Worm (Caenorhabditis elegans) whole organism, mixed stage, embryonic: ENCODE measurements around the gene hmt-1.

Experiments
- M03D4.4 ChIP-seq: sonication (generic microtip); optimal IDR thresholded peaks from 2 replicates; lab custom pipeline; 2017; ENCODE audit warnings: mild to moderate bottlenecking, missing genetic modification characterization, missing compliant biosample characterization
- bed-3 ChIP-seq: fragments of 200-800 bp; sonication (Bioruptor generic); optimal IDR thresholded peaks from 3 replicates; lab custom pipeline; 2018; ENCODE audit warnings: mild to moderate bottlenecking, missing genetic modification characterization, moderate library complexity, missing compliant biosample characterization
- blmp-1 ChIP-seq: fragments of 150-350 bp; optimal IDR thresholded peaks from 2 replicates; lab custom pipeline; 2014; ENCODE audit warnings: missing biosample characterization, missing genetic modification characterization
- ceh-39 ChIP-seq: fragments of 150-350 bp; optimal IDR thresholded peaks from 2 replicates; lab custom pipeline; 2014; ENCODE audit warnings: missing biosample characterization, missing genetic modification characterization
- ceh-43 ChIP-seq: fragments of 200-800 bp; sonication (Bioruptor generic); optimal IDR thresholded peaks from 2 replicates; lab custom pipeline; 2018; ENCODE audit warnings: mild to moderate bottlenecking, missing genetic modification characterization, moderate library complexity, missing compliant biosample characterization
- ceh-83 ChIP-seq: fragments of 200-800 bp; sonication (Bioruptor generic); optimal IDR thresholded peaks from 2 replicates; lab custom pipeline; 2018; ENCODE audit warnings: mild to moderate bottlenecking, missing genetic modification characterization, missing compliant biosample characterization
- ces-1 ChIP-seq: fragments of 150-350 bp; optimal IDR thresholded peaks from 2 replicates; lab custom pipeline; 2014; ENCODE audit warnings: missing biosample characterization, missing genetic modification reagents, missing genetic modification characterization
- cnd-1 ChIP-seq: fragments of 200-800 bp; sonication (Bioruptor generic); optimal IDR thresholded peaks from 2 replicates; lab custom pipeline; 2018; ENCODE audit warnings: mild to moderate bottlenecking, missing genetic modification characterization, missing compliant biosample characterization
- drap-1 ChIP-seq: fragments of 200-800 bp; sonication (Bioruptor generic); optimal IDR thresholded peaks from 3 replicates; lab custom pipeline; 2018; ENCODE audit warnings: mild to moderate bottlenecking, missing genetic modification characterization, missing compliant biosample characterization
- elt-3 ChIP-seq: fragments of 150-350 bp; optimal IDR thresholded peaks from 2 replicates; lab custom pipeline; 2014; ENCODE audit warnings: missing biosample characterization, missing genetic modification characterization
- flh-1 ChIP-seq: fragments of 200-800 bp; sonication (Bioruptor generic); optimal IDR thresholded peaks from 2 replicates; lab custom pipeline; 2018; ENCODE audit warnings: mild to moderate bottlenecking, missing genetic modification characterization, moderate library complexity, missing compliant biosample characterization
- ham-2 ChIP-seq: fragments of 200-800 bp; sonication (Bioruptor generic); optimal IDR thresholded peaks from 2 replicates; lab custom pipeline; 2018; ENCODE audit warnings: mild to moderate bottlenecking, missing genetic modification characterization, missing compliant biosample characterization
- hlh-1 ChIP-seq: fragments of 150-350 bp; optimal IDR thresholded peaks from 2 replicates; lab custom pipeline; 2014; ENCODE audit warnings: missing biosample characterization, missing genetic modification reagents, missing genetic modification characterization
- lin-13 ChIP-seq: fragments of 150-350 bp; optimal IDR thresholded peaks from 2 replicates; lab custom pipeline; 2014; ENCODE audit warnings: missing biosample characterization, missing genetic modification characterization
- lin-32 ChIP-seq: fragments of 200-800 bp; sonication (Bioruptor generic); optimal IDR thresholded peaks from 2 replicates; lab custom pipeline; 2018; ENCODE audit warnings: mild to moderate bottlenecking, missing genetic modification characterization, missing compliant biosample characterization
- lsy-2 ChIP-seq: fragments of 150-350 bp; optimal IDR thresholded peaks from 2 replicates; lab custom pipeline; 2014; ENCODE audit warnings: missing biosample characterization, missing genetic modification characterization
- mab-5 ChIP-seq: fragments of 150-350 bp; optimal IDR thresholded peaks from 2 replicates; lab custom pipeline; 2014; ENCODE audit warnings: missing biosample characterization, missing genetic modification characterization
- mep-1 ChIP-seq: fragments of 150-350 bp; optimal IDR thresholded peaks from 2 replicates; lab custom pipeline; 2017; ENCODE audit warnings: missing biosample characterization, missing genetic modification reagents, missing genetic modification characterization, inconsistent platforms
- nhr-12 ChIP-seq: fragments of 150-350 bp; optimal IDR thresholded peaks from 2 replicates; lab custom pipeline; 2014; ENCODE audit warnings: missing biosample characterization, missing genetic modification characterization
- nhr-2 ChIP-seq: fragments of 150-350 bp; optimal IDR thresholded peaks from 2 replicates; lab custom pipeline; 2014; ENCODE audit warnings: missing biosample characterization, missing genetic modification characterization
- nhr-237 ChIP-seq: fragments of 150-350 bp; optimal IDR thresholded peaks from 2 replicates; lab custom pipeline; 2014; ENCODE audit warnings: missing biosample characterization, missing genetic modification characterization
- nhr-28 ChIP-seq: fragments of 150-350 bp; optimal IDR thresholded peaks from 2 replicates; lab custom pipeline; 2014; ENCODE audit warnings: missing biosample characterization, missing genetic modification characterization
- nhr-76 ChIP-seq: sonication (generic microtip); optimal IDR thresholded peaks from 2 replicates; lab custom pipeline; 2017; ENCODE audit warnings: missing biosample characterization, missing genetic modification characterization
- pha-4 ChIP-seq: fragments of 150-350 bp; optimal IDR thresholded peaks from 2 replicates; lab custom pipeline; 2018; ENCODE audit warnings: missing biosample characterization, missing genetic modification reagents, missing genetic modification characterization
- sem-2 ChIP-seq: fragments of 200-800 bp; sonication (Bioruptor generic); optimal IDR thresholded peaks from 2 replicates; lab custom pipeline; 2018; ENCODE audit warnings: mild to moderate bottlenecking, missing genetic modification characterization, missing compliant biosample characterization
- snpc-4 ChIP-seq: fragments of 150-350 bp; optimal IDR thresholded peaks from 2 replicates; lab custom pipeline; 2014; ENCODE audit warnings: missing biosample characterization, missing genetic modification characterization
- sptf-1 ChIP-seq: sonication (generic microtip); optimal IDR thresholded peaks from 2 replicates; lab custom pipeline; 2017; ENCODE audit warnings: mild to moderate bottlenecking, missing genetic modification characterization, moderate library complexity, missing compliant biosample characterization
- tbx-8 ChIP-seq: fragments of 200-800 bp; sonication (Bioruptor generic); optimal IDR thresholded peaks from 2 replicates; lab custom pipeline; 2018; ENCODE audit warnings: mild to moderate bottlenecking, missing genetic modification characterization, moderate library complexity, missing compliant biosample characterization
- unc-120 ChIP-seq: sonication (generic microtip); optimal IDR thresholded peaks from 2 replicates; lab custom pipeline; 2017; ENCODE audit warnings: missing genetic modification characterization, missing compliant biosample characterization; ENCODE audit not compliant: poor library complexity, severe bottlenecking
- unc-39 ChIP-seq: fragments of 150-350 bp; optimal IDR thresholded peaks from 2 replicates; lab custom pipeline; 2014; ENCODE audit warnings: missing biosample characterization, missing genetic modification characterization
- unc-62 ChIP-seq: fragments of 150-350 bp; optimal IDR thresholded peaks from 2 replicates; lab custom pipeline; 2014; ENCODE audit warnings: missing biosample characterization, missing genetic modification reagents, missing genetic modification characterization
- zip-8 ChIP-seq: fragments of 150-350 bp; optimal IDR thresholded peaks from 2 replicates; lab custom pipeline; 2014; ENCODE audit warnings: missing biosample characterization, missing genetic modification characterization
- ztf-11 ChIP-seq: fragments of 150-350 bp; optimal IDR thresholded peaks from 2 replicates; lab custom pipeline; 2014; ENCODE audit warnings: missing biosample characterization, missing genetic modification characterization

The hmt-1 gene

DNA sequence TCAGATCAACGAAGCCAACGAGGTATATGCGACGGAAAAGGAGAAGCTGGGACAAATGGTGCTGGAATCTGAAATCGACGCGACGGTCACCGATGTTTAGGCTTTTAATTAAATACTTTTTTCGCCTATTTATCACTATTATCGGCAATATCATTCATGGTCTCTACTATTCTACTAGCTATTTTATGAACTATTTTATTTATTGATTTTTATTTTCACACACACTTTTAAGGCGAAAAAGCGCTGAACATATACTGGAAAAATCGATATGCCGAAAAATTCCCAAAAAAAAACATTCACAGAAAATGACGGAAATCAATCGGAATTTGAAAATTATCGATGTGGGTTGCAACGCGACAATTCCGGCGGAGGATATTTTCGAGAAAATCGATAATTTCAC lies 31.2 kb downstream of the hmt-1 start, which contains the start of gene W09D6.1:
W09D6.1 (plus strand) TSS at position 301 of the 400 bp plus-strand sequence.
- TF ChIP-seq sem-2 (GFP tag; lab: Kevin White, UChicago) (no peak), ham-2 (GFP tag; lab: Kevin White, UChicago) (no peak), lsy-2 (no peak), unc-39 (tag; lab: Kevin White, UChicago) (no peak), nhr-76 (tag; lab: Kevin White, UChicago) (no peak)
- TF ChIP-seq, all 35 proteins: peak for 0

DNA sequence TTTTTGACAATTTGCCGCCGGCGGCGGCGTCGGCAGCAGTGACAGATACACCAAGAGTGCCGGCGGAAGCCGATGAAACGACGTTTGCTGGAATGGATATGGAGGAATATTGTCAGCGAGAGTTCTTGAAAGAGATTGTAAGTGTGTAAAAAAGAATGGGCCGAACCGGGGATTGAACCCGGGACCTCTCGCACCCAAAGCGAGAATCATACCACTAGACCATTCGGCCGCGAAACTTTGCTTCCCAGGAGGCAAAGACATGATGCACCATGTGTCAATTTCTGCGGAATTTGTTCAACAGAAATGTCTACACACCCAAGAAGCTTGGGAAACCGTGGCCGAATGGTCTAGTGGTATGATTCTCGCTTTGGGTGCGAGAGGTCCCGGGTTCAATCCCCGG lies 33.1 kb downstream of the hmt-1 start:
- TF ChIP-seq unc-62 (GFP tag; lab: Kevin White, UChicago), result no peak
- peak; percentile 29 for TF ChIP-seq sptf-1
- no peak for TF ChIP-seq drap-1 (GFP tag; lab: Kevin White, UChicago)
- no peak for TF ChIP-seq nhr-76 (tag; lab: Kevin White, UChicago)
- peak; percentile 8 for TF ChIP-seq lin-13 (tag; lab: Kevin White, UChicago)
- TF ChIP-seq ztf-11 (tag; lab: Kevin White, UChicago), result peak; percentile 43
- TF ChIP-seq bed-3 (GFP tag; lab: Kevin White, UChicago), result peak; percentile 12
- peak; percentile 54 for TF ChIP-seq unc-120
- TF ChIP-seq M03D4.4 (tag; lab: Kevin White, UChicago), result peak; percentile 19
- TF ChIP-seq tbx-8 (GFP tag; lab: Kevin White, UChicago), result no peak
- no peak for TF ChIP-seq pha-4 (tag; lab: Kevin White, UChicago)
- TF ChIP-seq zip-8 (tag; lab: Kevin White, UChicago), result no peak
- TF ChIP-seq ceh-39 (tag; lab: Kevin White, UChicago), result no peak
- peak; percentile 14 for TF ChIP-seq ces-1 (GFP tag; lab: Kevin White, UChicago)
- no peak for TF ChIP-seq elt-3 (tag; lab: Kevin White, UChicago)
- TF ChIP-seq nhr-28 (tag; lab: Kevin White, UChicago), result no peak
- no peak for TF ChIP-seq unc-39 (tag; lab: Kevin White, UChicago)
- no peak for TF ChIP-seq blmp-1
- TF ChIP-seq ceh-83 (GFP tag; lab: Kevin White, UChicago), result no peak
- no peak for TF ChIP-seq nhr-12 (tag; lab: Kevin White, UChicago)
- TF ChIP-seq snpc-4 (tag; lab: Kevin White, UChicago), result no peak
- TF ChIP-seq nhr-237 (tag; lab: Kevin White, UChicago), result no peak

DNA sequence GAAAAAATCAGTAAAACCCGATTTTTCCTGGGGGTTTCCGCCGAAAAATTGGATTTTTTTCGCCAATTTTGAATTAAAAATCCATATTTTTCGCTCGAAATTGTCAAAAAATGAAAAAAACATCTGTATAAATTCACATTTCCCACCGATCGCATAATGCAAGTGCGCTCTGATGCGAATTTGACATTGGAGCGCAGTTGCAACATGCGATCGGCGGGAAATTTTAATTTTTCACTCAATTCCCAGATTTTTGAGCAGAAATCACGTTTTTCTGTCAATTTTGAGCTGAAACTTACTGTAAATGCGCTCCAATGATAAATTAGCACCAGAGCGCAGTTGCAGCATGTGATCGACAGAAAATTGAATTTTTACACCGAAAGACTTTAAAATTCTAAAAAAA lies 35.2 kb downstream of the hmt-1 start:
- TF ChIP-seq ceh-39 (tag; lab: Kevin White, UChicago) (no peak), unc-120 (no peak), sem-2 (GFP tag; lab: Kevin White, UChicago) (no peak), nhr-12 (tag; lab: Kevin White, UChicago) (no peak), lsy-2 (no peak), flh-1 (GFP tag; lab: Kevin White, UChicago) (no peak), lin-32 (GFP tag; lab: Kevin White, UChicago) (no peak), unc-62 (GFP tag; lab: Kevin White, UChicago) (no peak), ceh-43 (GFP tag; lab: Kevin White, UChicago) (no peak), hlh-1 (no peak), blmp-1 (no peak), tbx-8 (GFP tag; lab: Kevin White, UChicago) (no peak), ztf-11 (tag; lab: Kevin White, UChicago) (no peak), ham-2 (GFP tag; lab: Kevin White, UChicago) (no peak), ces-1 (GFP tag; lab: Kevin White, UChicago) (no peak), cnd-1 (tag; lab: Kevin White, UChicago) (no peak), mep-1 (tag; lab: Kevin White, UChicago) (no peak), nhr-237 (tag; lab: Kevin White, UChicago) (no peak), nhr-2 (tag; lab: Kevin White, UChicago) (no peak), mab-5 (tag; lab: Kevin White, UChicago) (no peak)
- TF ChIP-seq, all 35 proteins: peak for 0

DNA sequence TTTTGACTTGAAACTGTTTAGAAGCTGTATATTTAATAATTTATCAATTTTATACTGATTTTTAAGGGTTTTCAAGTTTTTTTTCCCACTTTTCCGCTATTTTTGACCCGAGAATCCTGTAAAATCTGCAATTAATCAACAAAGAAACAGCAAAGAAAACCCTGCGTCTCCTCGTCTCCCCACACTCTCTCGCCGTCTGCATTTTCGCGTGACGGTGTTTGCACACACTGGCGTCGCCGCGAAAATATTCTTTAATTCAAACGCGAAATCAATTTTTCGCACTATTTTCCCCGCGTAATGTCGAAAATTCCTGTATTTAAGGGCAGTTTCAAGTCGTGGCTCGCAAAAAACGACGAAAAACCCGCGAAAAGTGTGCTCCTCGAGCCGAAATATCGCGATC lies 36.5 kb downstream of the hmt-1 start, which contains the start of gene rsa-2:
rsa-2 (plus strand) TSS at position 221 of the 400 bp plus-strand sequence.
- TF ChIP-seq ces-1 (GFP tag; lab: Kevin White, UChicago) (peak; percentile 46), ceh-39 (tag; lab: Kevin White, UChicago) (no peak), sptf-1 (peak; percentile 45), mep-1 (tag; lab: Kevin White, UChicago) (peak; percentile 45), drap-1 (GFP tag; lab: Kevin White, UChicago) (peak; percentile 2), lsy-2 (peak; percentile 21), ceh-83 (GFP tag; lab: Kevin White, UChicago) (peak; percentile 71), lin-13 (tag; lab: Kevin White, UChicago) (peak; percentile 26), mab-5 (tag; lab: Kevin White, UChicago) (no peak)
